Worm (Caenorhabditis elegans): ENCODE results near the gene T04A8.8.

DNA sequence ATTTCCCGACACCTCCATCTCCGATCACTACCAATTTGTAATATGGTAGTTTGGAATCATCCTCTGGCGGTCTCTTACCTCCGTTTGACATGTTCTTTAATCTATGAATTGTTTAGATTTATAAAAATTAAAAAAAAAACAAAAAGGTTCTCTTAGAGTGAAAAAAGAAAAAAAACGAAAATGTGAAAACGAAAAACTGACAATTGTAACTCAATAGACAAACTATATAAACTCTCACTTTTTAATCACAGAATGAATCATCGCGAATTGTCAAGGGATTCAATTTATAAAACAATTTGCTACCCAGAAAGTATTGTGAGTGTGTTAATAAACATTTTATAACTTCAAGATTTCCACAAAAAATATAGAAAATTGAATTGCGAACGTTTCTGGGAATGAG is 46.2 kb downstream of the T04A8.8 start, which contains the start of gene ras-2:
- no peak for TF ChIP-seq ztf-4 (tag; optimal IDR thresholded peaks at IDR 0.05)
- no peak for TF ChIP-seq nhr-25 (tag; optimal IDR thresholded peaks at IDR 0.05)
